Worm (Caenorhabditis elegans) whole organism, young adult: ENCODE measurements around the gene clec-123.

ENCODE experiments used
- B0261.1 ChIP-seq: sonication (generic microtip); optimal IDR thresholded peaks from 2 replicates; lab custom pipeline; 2016; ENCODE audit warnings: mild to moderate bottlenecking, missing genetic modification characterization, moderate library complexity, missing compliant biosample characterization
- F37B4.10 ChIP-seq: fragments of 200-800 bp; sonication (Bioruptor generic); IDR thresholded peaks from 2 replicates; pipeline ENCODE4 v1.3.6; 2022; ENCODE audit warnings: missing genetic modification characterization, missing compliant biosample characterization
- F52B5.7 ChIP-seq: sonication (generic microtip); optimal IDR thresholded peaks from 2 replicates; lab custom pipeline; 2016; ENCODE audit warnings: mild to moderate bottlenecking, missing genetic modification characterization, missing compliant biosample characterization
- T07F8.4 ChIP-seq: sonication (generic microtip); optimal IDR thresholded peaks from 2 replicates; lab custom pipeline; 2016; ENCODE audit warnings: mild to moderate bottlenecking, missing genetic modification characterization, moderate library complexity, missing compliant biosample characterization
- T26A5.8 ChIP-seq: sonication (generic microtip); optimal IDR thresholded peaks from 2 replicates; lab custom pipeline; 2016; ENCODE audit warnings: missing genetic modification characterization, missing compliant biosample characterization
- Y67H2A.10 ChIP-seq: fragments of 200-800 bp; sonication (Bioruptor generic); conservative IDR thresholded peaks from 2 replicates; pipeline ENCODE4 v1.3.6; 2022; ENCODE audit warnings: missing genetic modification reagents, missing genetic modification characterization, missing compliant biosample characterization
- Y79H2A.3 ChIP-seq: fragments of 200-800 bp; sonication (Bioruptor generic); conservative IDR thresholded peaks from 2 replicates; pipeline ENCODE4 v1.3.6; 2022; ENCODE audit warnings: missing genetic modification reagents, missing genetic modification characterization, missing compliant biosample characterization
- akir-1 ChIP-seq: fragments of 200-800 bp; sonication (Bioruptor generic); optimal IDR thresholded peaks from 2 replicates; lab custom pipeline; 2018; ENCODE audit warnings: mild to moderate bottlenecking, missing genetic modification characterization, moderate library complexity, missing compliant biosample characterization
- aptf-2 ChIP-seq: fragments of 200-800 bp; sonication (Bioruptor generic); conservative IDR thresholded peaks from 2 replicates; pipeline ENCODE4 v1.3.6; 2022; ENCODE audit warnings: missing genetic modification reagents, missing genetic modification characterization, missing compliant biosample characterization
- attf-5 ChIP-seq: fragments of 200-800 bp; sonication (Bioruptor generic); optimal IDR thresholded peaks from 2 replicates; lab custom pipeline; 2018; ENCODE audit warnings: mild to moderate bottlenecking, missing genetic modification characterization, missing compliant biosample characterization
- attf-6 ChIP-seq: fragments of 200-800 bp; sonication (Bioruptor generic); IDR thresholded peaks from 2 replicates; pipeline ENCODE4 v1.3.6; 2022; ENCODE audit warnings: missing genetic modification reagents, missing genetic modification characterization, missing compliant biosample characterization
- ceh-91 ChIP-seq: fragments of 200-800 bp; sonication (Bioruptor generic); IDR thresholded peaks from 2 replicates; pipeline ENCODE4 v1.3.6; 2022; ENCODE audit warnings: missing genetic modification reagents, missing genetic modification characterization, missing compliant biosample characterization
- efl-1 ChIP-seq: fragments of 150-350 bp; optimal IDR thresholded peaks from 2 replicates; lab custom pipeline; 2014; ENCODE audit warnings: missing biosample characterization, missing genetic modification reagents, missing genetic modification characterization
- him-1 ChIP-seq: sonication (generic microtip); optimal IDR thresholded peaks from 2 replicates; lab custom pipeline; 2016; ENCODE audit warnings: missing genotype, missing genetic modification reagents, missing genetic modification characterization, missing compliant biosample characterization
- lin-35 ChIP-seq, 3 experiments: fragments of 150-350 bp in 2 of 3; sonication (generic microtip) in 1 of 3; optimal IDR thresholded peaks; 2 replicates each; lab custom pipeline; 2014 to 2018; ENCODE audit warnings: missing biosample characterization in 3 of 3, missing genetic modification characterization in 3 of 3, missing genetic modification reagents in 3 of 3
- lin-54 ChIP-seq: fragments of 200-800 bp; sonication (Bioruptor generic); optimal IDR thresholded peaks from 2 replicates; lab custom pipeline; 2018; ENCODE audit warnings: mild to moderate bottlenecking, missing genetic modification characterization, missing compliant biosample characterization
- lir-1 ChIP-seq: fragments of 200-800 bp; sonication (Bioruptor generic); conservative IDR thresholded peaks from 2 replicates; pipeline ENCODE4 v1.3.6; 2022; ENCODE audit warnings: missing genetic modification reagents, missing genetic modification characterization, missing compliant biosample characterization
- madf-10 ChIP-seq: sonication (generic microtip); optimal IDR thresholded peaks from 2 replicates; lab custom pipeline; 2016; ENCODE audit warnings: mild to moderate bottlenecking, missing genetic modification characterization, missing compliant biosample characterization
- nhr-80 ChIP-seq: sonication (generic microtip); optimal IDR thresholded peaks from 2 replicates; lab custom pipeline; 2016; ENCODE audit warnings: missing genetic modification characterization, missing compliant biosample characterization
- sdz-38 ChIP-seq: sonication (generic microtip); optimal IDR thresholded peaks from 2 replicates; lab custom pipeline; 2016; ENCODE audit warnings: missing genotype, missing genetic modification characterization, missing compliant biosample characterization
- snpc-1.1 ChIP-seq: sonication (generic microtip); optimal IDR thresholded peaks from 2 replicates; lab custom pipeline; 2017; ENCODE audit warnings: missing genetic modification characterization, mild to moderate bottlenecking, missing compliant biosample characterization, antibody characterized with exemption, moderate library complexity, missing genotype, missing genetic modification reagents; ENCODE audit not compliant: insufficient read depth
- snpc-3.4 ChIP-seq: sonication (generic microtip); optimal IDR thresholded peaks from 2 replicates; lab custom pipeline; 2017; ENCODE audit warnings: missing genetic modification characterization, mild to moderate bottlenecking, missing compliant biosample characterization, antibody characterized with exemption, moderate library complexity, missing genotype, missing genetic modification reagents
- snpc-4 ChIP-seq, 5 experiments: fragments of 150-350 bp in 1 of 5; sonication (generic microtip) in 4 of 5; optimal IDR thresholded peaks; 2 replicates each; lab custom pipeline; 2014 to 2018; ENCODE audit warnings: missing genetic modification characterization in 5 of 5, missing biosample characterization in 3 of 5, antibody characterized with exemption in 2 of 5, mild to moderate bottlenecking in 2 of 5, missing compliant biosample characterization in 2 of 5, missing genotype in 2 of 5, moderate library complexity in 2 of 5, missing genetic modification reagents in 1 of 5
- tbx-9 ChIP-seq: sonication (generic microtip); optimal IDR thresholded peaks from 2 replicates; lab custom pipeline; 2016; ENCODE audit warnings: borderline replicate concordance, missing genetic modification characterization, inconsistent platforms, missing compliant biosample characterization
- unc-130 ChIP-seq: sonication (generic microtip); optimal IDR thresholded peaks from 2 replicates; lab custom pipeline; 2016; ENCODE audit warnings: missing genetic modification reagents, missing genetic modification characterization, missing compliant biosample characterization
- ztf-25 ChIP-seq: fragments of 200-800 bp; sonication (Bioruptor generic); IDR thresholded peaks from 2 replicates; pipeline ENCODE4 v1.3.6; 2022; ENCODE audit warnings: missing genetic modification reagents, missing genetic modification characterization, missing compliant biosample characterization
- ztf-6 ChIP-seq: fragments of 200-800 bp; sonication (Bioruptor generic); IDR thresholded peaks from 2 replicates; pipeline ENCODE4 v1.3.6; 2022; ENCODE audit warnings: missing genetic modification reagents, missing genetic modification characterization, missing compliant biosample characterization

clec-123 gene

DNA sequence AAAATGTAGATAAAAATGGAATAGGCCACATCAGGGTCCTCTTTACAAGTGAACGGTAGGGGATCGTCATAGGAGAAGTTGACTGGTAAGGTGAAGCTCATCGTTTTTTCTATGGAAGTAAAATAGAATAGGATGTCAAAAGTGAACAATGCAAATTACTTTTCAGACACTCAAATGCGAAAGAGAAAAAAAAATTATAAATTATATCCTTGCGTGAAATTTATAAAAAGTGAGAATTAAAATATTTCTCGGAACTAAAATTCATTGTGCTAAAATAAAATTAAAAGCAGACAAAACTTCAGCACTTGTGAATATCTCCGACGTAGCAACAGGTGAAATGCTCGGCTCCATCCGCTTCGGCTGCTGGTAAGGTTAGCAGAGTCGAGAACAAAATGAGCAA is 20.7 kb upstream of the clec-123 start, which contains the start of gene srg-22 (continued):
- TF ChIP-seq F37B4.10 (GFP tag; lab: Robert Waterston, UW) = no peak

DNA sequence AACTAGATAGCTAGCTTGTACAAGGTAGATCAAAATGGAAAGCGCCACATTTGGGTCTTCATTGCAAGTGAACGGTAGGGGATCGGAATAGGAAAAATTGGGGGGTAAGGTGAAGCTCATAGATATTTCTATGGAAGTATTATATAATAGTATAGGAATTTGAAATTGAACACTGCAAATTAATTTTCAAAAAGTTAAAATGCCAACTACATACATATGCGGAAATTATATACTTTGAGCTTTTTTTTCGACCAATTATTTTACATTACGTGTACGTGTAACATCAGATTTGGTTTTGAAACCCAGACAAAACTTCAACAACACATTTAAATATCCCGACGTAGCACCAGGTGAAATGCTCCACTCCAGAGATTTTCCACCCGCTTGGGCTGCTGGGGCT is 18.0 kb upstream of the clec-123 start, which contains the start of gene srg-23:
srg-23 (minus strand) TSS at position 101 of the 400 bp plus-strand sequence.
- TF ChIP-seq snpc-4 (GFP tag; optimal IDR thresholded peaks at IDR 0.05; lab: Kevin White, UChicago) (no peak), snpc-4 (tag; optimal IDR thresholded peaks at IDR 0.05; lab: Kevin White, UChicago) (no peak), T07F8.4 (tag; lab: Kevin White, UChicago) (no peak), Y67H2A.10 (no peak), lin-54 (GFP tag; lab: Kevin White, UChicago) (no peak), nhr-80 (tag; lab: Kevin White, UChicago) (no peak), tbx-9 (tag; lab: Kevin White, UChicago) (no peak), B0261.1 (tag; lab: Kevin White, UChicago) (no peak), ztf-25 (GFP tag; lab: Robert Waterston, UW) (no peak), lin-35 (GFP tag; optimal IDR thresholded peaks at IDR 0.05; lab: Kevin White, UChicago) (no peak), madf-10 (no peak), aptf-2 (GFP tag; lab: Robert Waterston, UW) (no peak), F37B4.10 (GFP tag; lab: Robert Waterston, UW) (no peak), ceh-91 (GFP tag; lab: Robert Waterston, UW) (no peak), snpc-1.1 (tag; lab: Kevin White, UChicago) (no peak)

DNA sequence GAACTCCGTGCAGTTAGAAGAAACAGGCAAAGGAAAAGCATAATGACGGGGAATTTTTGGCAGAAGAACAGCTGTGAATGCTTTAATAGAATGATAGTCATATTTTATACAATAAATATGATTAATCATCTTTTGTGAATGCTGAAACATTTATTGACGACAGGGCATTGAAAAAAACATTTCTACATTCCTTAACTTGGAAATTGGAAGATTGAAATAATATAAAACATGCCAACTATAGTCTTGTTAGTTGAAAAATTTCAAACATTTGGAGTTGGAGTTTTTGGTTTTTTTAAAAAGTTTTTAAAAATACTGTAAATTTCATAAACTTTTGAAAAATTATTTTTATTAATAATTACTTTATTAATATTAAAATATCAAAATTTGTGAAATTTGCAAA is 17.2 kb upstream of the clec-123 start, which contains the start of gene Y25C1A.14:
Y25C1A.14 (minus strand) TSS at position 101 of the 400 bp plus-strand sequence.
- no peak for TF ChIP-seq efl-1 (GFP tag; lab: Kevin White, UChicago)
- no peak for TF ChIP-seq tbx-9 (tag; lab: Kevin White, UChicago)
- TF ChIP-seq T07F8.4 (tag; lab: Kevin White, UChicago) = no peak
- no peak for TF ChIP-seq Y79H2A.3 (GFP tag; lab: Robert Waterston, UW)

DNA sequence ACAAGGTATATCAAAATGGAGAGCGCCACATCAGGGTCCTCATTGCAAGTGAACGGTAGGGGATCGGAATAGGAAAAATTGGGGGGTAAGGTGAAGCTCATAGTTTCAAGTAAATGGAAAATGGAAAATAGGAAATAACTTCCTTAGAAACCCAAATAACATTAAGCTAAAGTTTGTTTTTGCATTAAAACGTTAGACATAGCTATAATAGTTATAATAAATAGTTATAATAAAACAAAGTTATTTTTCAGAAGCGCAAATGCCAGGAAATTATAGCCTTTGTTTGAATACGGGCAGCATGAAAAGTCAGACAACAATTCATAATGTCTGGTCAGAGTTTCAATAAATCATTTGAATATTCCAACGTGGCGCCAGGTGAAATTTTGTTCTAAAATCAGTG is 13.5 kb upstream of the clec-123 start, which contains the start of gene srg-24:
srg-24 (minus strand) TSS at position 101 of the 400 bp plus-strand sequence.
- no peak for TF ChIP-seq attf-6 (GFP tag; lab: Robert Waterston, UW)
- TF ChIP-seq lir-1 = no peak
- no peak for TF ChIP-seq sdz-38 (tag; lab: Kevin White, UChicago)
- no peak for TF ChIP-seq attf-5 (GFP tag; lab: Kevin White, UChicago)
- TF ChIP-seq T26A5.8 (tag; lab: Kevin White, UChicago) = no peak
- no peak for TF ChIP-seq ztf-6 (GFP tag; lab: Robert Waterston, UW)
- no peak for TF ChIP-seq snpc-3.4 (tag; lab: Kevin White, UChicago)
- no peak for TF ChIP-seq him-1
- TF ChIP-seq, all 124 proteins: peak for 0

DNA sequence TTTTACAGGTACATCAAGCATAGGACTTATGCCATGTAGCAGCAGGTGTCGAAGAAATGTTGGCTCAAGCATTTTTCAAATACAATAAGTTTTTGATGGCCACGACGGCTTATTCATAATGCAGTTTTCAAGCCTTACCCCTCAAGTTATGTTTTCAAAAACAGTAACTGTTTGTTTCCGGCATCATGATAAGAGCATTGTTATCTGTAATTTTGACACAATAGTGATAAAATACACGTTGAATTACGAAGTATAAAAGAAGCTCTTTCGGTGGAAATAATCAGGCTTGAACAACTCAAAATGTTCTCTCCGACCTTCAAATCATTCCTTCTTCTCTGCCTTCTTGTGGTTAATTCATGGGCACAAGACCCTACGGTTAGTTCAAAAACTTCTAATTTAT is 12.0 kb upstream of the clec-123 start, which contains the start of gene clec-121:
clec-121 (plus strand) TSS at position 301 of the 400 bp plus-strand sequence.
- no peak for TF ChIP-seq unc-130

DNA sequence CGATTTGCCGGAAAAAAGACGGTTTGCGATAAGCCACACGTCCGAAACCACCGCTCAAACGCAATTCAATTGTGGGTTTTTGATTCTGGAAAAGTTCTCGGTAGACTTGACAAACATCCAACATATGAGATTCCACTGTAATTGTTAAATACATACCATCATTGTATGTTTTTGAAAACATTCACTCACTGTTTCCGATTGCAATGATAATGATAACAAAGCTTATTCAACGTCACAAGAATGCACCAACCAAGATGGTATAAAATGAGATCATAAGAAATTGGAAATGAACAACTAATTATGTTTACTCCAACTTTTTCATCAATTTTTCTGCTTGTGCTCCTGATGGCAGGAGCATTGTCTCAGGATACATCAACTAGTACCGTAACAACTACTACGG is 8.3 kb upstream of the clec-123 start, which contains the start of gene clec-122:
clec-122 (plus strand) TSS at position 301 of the 400 bp plus-strand sequence.
- TF ChIP-seq F52B5.7 (tag; lab: Kevin White, UChicago) = no peak
- no peak for TF ChIP-seq nhr-80 (tag; lab: Kevin White, UChicago)
- no peak for TF ChIP-seq akir-1 (GFP tag; lab: Kevin White, UChicago)
- TF ChIP-seq, all 124 proteins: peak for 0
